Fruit fly (Drosophila melanogaster) whole organism, embryonic: ENCODE measurements around the gene CG4291.
A peak's percentile ranks its signal among the peaks of the same experiment; 100 is the strongest.

Experiments used
- bsh ChIP-seq, 2 experiments: fragments of 200-800 bp; sonication (Bioruptor generic); optimal IDR thresholded peaks; 2 replicates each; lab custom pipeline; 2017 to 2018; ENCODE audit warnings: mild to moderate bottlenecking in 2 of 2, missing biosample characterization in 2 of 2, missing genetic modification characterization in 2 of 2, moderate library complexity in 1 of 2
- hbn ChIP-seq: fragments of 200-800 bp; sonication (Bioruptor generic); IDR thresholded peaks from 2 replicates; pipeline ENCODE4 v1.3.6; 2022; ENCODE audit warnings: missing biosample characterization, missing genetic modification characterization; ENCODE audit not compliant: partially characterized antibody

DNA sequence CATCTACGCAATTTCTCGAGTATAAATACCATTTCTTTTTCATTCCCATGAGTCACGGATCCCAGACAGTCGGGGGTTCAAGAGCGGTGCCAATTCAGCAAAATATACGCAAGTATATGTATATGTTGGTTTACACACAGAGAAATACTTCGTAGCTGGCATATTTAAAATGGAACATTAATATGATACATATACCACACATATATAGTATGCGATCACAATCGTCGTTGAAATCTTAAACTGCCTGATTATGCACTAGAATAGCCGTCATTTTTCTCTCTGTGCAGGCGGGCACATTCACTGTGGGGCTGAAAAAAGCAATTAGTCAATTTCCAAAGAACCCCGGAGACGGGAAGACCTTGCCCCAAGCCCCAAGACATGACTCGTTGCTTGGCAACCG lies 10.8 kb downstream of the CG4291 start:
- TF ChIP-seq hbn (GFP tag; lab: Robert Waterston, UW) (no peak), bsh (GFP tag; optimal IDR thresholded peaks at IDR 0.05; lab: Kevin White, UChicago) (peak; percentile 70 to 86)
